Worm (Caenorhabditis elegans): ENCODE results near the gene bca-2.
A peak's percentile ranks its signal among the peaks of the same experiment; 100 is the strongest.

Gene bca-2

ce11 chrIV:17087384-17088099 is 12.5 kb downstream of the bca-2 start, which contains the start of the genes snx-13 and snr-1 (continued):
- TF ChIP-seq pqm-1 (tag; optimal IDR thresholded peaks at IDR 0.05) (no peak), mdl-1 (tag; optimal IDR thresholded peaks at IDR 0.05) (peak in 1 of 2 experiments; percentile 65), T20F7.1 (GFP tag; optimal IDR thresholded peaks at IDR 0.05) (peak; percentile 78), mxl-3 (GFP tag; optimal IDR thresholded peaks at IDR 0.05) (no peak), mep-1 (tag; optimal IDR thresholded peaks at IDR 0.05) (peak; percentile 82), dpl-1 (GFP tag; optimal IDR thresholded peaks at IDR 0.05) (peak; percentile 69), nhr-11 (tag; optimal IDR thresholded peaks at IDR 0.05) (peak; percentile 17), fkh-10 (GFP tag; optimal IDR thresholded peaks at IDR 0.05) (peak; percentile 86), madf-9 (GFP tag; conservative IDR thresholded peaks at IDR 0.05) (peak; percentile 76; the same call in 1 of the 2 replicates), lsy-2 (tag; optimal IDR thresholded peaks at IDR 0.05) (peak; percentile 35 to 82), nhr-6 (tag; optimal IDR thresholded peaks at IDR 0.05) (no peak), nhr-41 (GFP tag; IDR thresholded peaks at IDR 0.05) (no peak), nhr-48 (tag; optimal IDR thresholded peaks at IDR 0.05) (no peak), Y105C5A.15 (GFP tag; IDR thresholded peaks at IDR 0.05) (no peak), nhr-102 (tag; optimal IDR thresholded peaks at IDR 0.05) (peak; percentile 38), spr-1 (tag; optimal IDR thresholded peaks at IDR 0.05) (peak; percentile 40), Y48G9A.11 (GFP tag; IDR thresholded peaks at IDR 0.05) (peak; percentile 64), ztf-7 (tag; optimal IDR thresholded peaks at IDR 0.05) (no peak), lin-39 (tag; optimal IDR thresholded peaks at IDR 0.05) (no peak), T26A8.4 (GFP tag; IDR thresholded peaks at IDR 0.05) (no peak), zag-1 (tag; optimal IDR thresholded peaks at IDR 0.05) (no peak), hlh-30 (tag; optimal IDR thresholded peaks at IDR 0.05; ENCODE audit: insufficient read depth) (peak; percentile 64), daf-16 (GFP tag; optimal IDR thresholded peaks at IDR 0.05) (peak in 1 of 2 experiments; percentile 30), daf-16 (tag; optimal IDR thresholded peaks at IDR 0.05) (peak; percentile 39), ceh-44 (GFP tag; IDR thresholded peaks at IDR 0.05) (peak; percentile 84), snpc-4 (tag; optimal IDR thresholded peaks at IDR 0.05) (no peak), ceh-82 (tag; optimal IDR thresholded peaks at IDR 0.05) (no peak), lin-38 (GFP tag; IDR thresholded peaks at IDR 0.05) (peak; percentile 98), aha-1 (tag) (peak; percentile 97), unc-130 (GFP tag; optimal IDR thresholded peaks at IDR 0.05) (peak; percentile 90), pha-4 (GFP tag; IDR thresholded peaks at IDR 0.05) (peak; percentile 60; the same call in 1 of the 2 replicates), pha-4 (tag; optimal IDR thresholded peaks at IDR 0.05) (no peak), ZK337.2 (GFP tag; IDR thresholded peaks at IDR 0.05) (peak; percentile 74; the same call in 1 of the 2 replicates), dmd-9 (GFP tag; IDR thresholded peaks at IDR 0.05) (peak; percentile 80), nhr-25 (tag; optimal IDR thresholded peaks at IDR 0.05; ENCODE audit: borderline replicate concordance, insufficient read depth) (no peak), ceh-62 (tag; optimal IDR thresholded peaks at IDR 0.05) (no peak), daf-19 (GFP tag; conservative IDR thresholded peaks at IDR 0.05) (no peak), dmd-6 (GFP tag; IDR thresholded peaks at IDR 0.05) (peak; percentile 49)

ce11 chrIV:17084839-17085238 is 15.2 kb downstream of the bca-2 start:
- TF ChIP-seq nhr-25 (tag; optimal IDR thresholded peaks at IDR 0.05; ENCODE audit: borderline replicate concordance, insufficient read depth): no peak
- TF ChIP-seq nhr-42 (GFP tag; IDR thresholded peaks at IDR 0.05): no peak
- TF ChIP-seq dpl-1 (GFP tag; optimal IDR thresholded peaks at IDR 0.05): no peak
- no peak for TF ChIP-seq Y105C5A.15 (GFP tag; IDR thresholded peaks at IDR 0.05)
- no peak for TF ChIP-seq nhr-237 (tag; optimal IDR thresholded peaks at IDR 0.05)
- no peak for TF ChIP-seq aly-2 (tag; optimal IDR thresholded peaks at IDR 0.05)
- TF ChIP-seq lin-38 (GFP tag; IDR thresholded peaks at IDR 0.05): peak; percentile 41
- TF ChIP-seq lim-7 (GFP tag; IDR thresholded peaks at IDR 0.05): no peak
- TF ChIP-seq aha-1 (tag): peak; percentile 74
- no peak for TF ChIP-seq zag-1 (tag; optimal IDR thresholded peaks at IDR 0.05)
- TF ChIP-seq madf-5 (GFP tag; IDR thresholded peaks at IDR 0.05): no peak
- TF ChIP-seq unc-62 (GFP tag; optimal IDR thresholded peaks at IDR 0.05 in 1 of 2): no peak
- no peak for TF ChIP-seq unc-62 (tag; optimal IDR thresholded peaks at IDR 0.05)
- peak; percentile 80 for TF ChIP-seq snpc-1.2 (GFP tag; IDR thresholded peaks at IDR 0.05)
